Fruit fly (Drosophila melanogaster) whole organism, embryonic: Measurements from ENCODE around the gene foxo.
A peak's percentile ranks its signal among the peaks of the same experiment; 100 is the strongest.

Experiments used
- B-H2 ChIP-seq: fragments of 200-800 bp; sonication (Bioruptor generic); optimal IDR thresholded peaks from 2 replicates; lab custom pipeline; 2018; ENCODE audit warnings: missing biosample characterization, mild to moderate bottlenecking, missing genetic modification characterization
- CG10147 ChIP-seq: fragments of 200-800 bp; sonication (Bioruptor generic); optimal IDR thresholded peaks from 2 replicates; lab custom pipeline; 2019; ENCODE audit warnings: missing biosample characterization, mild to moderate bottlenecking, missing genetic modification characterization, moderate library complexity
- CG11504 ChIP-seq: fragments of 200-800 bp; sonication (Bioruptor generic); optimal IDR thresholded peaks from 3 replicates; lab custom pipeline; 2019; ENCODE audit warnings: missing biosample characterization, mild to moderate bottlenecking, missing genetic modification characterization, moderate library complexity
- CG11560 ChIP-seq: fragments of 200-800 bp; sonication (Bioruptor generic); IDR thresholded peaks from 3 replicates; pipeline ENCODE4 v1.3.6; 2022; ENCODE audit warnings: missing biosample characterization, missing genetic modification characterization
- CG11695 ChIP-seq: fragments of 200-800 bp; sonication (Bioruptor generic); IDR thresholded peaks from 3 replicates; pipeline ENCODE4 v1.3.6; 2022; ENCODE audit warnings: missing biosample characterization, missing genetic modification characterization
- CG12391 ChIP-seq: fragments of 200-800 bp; sonication (Bioruptor generic); optimal IDR thresholded peaks from 3 replicates; lab custom pipeline; 2018; ENCODE audit warnings: missing biosample characterization, mild to moderate bottlenecking, missing genetic modification characterization, moderate library complexity
- CG15514 ChIP-seq: fragments of 200-800 bp; sonication (Bioruptor generic); optimal IDR thresholded peaks from 3 replicates; lab custom pipeline; 2017; ENCODE audit warnings: missing biosample characterization, missing genetic modification characterization, mild to moderate bottlenecking, moderate library complexity, missing genetic modification reagents
- CG1602 ChIP-seq: fragments of 200-800 bp; sonication (Bioruptor generic); optimal IDR thresholded peaks from 3 replicates; lab custom pipeline; 2016; ENCODE audit warnings: missing biosample characterization, missing genetic modification characterization
- CG1603 ChIP-seq: fragments of 200-800 bp; sonication (Bioruptor generic); optimal IDR thresholded peaks from 2 replicates; lab custom pipeline; 2019; ENCODE audit warnings: missing biosample characterization, mild to moderate bottlenecking, missing genetic modification characterization, moderate library complexity
- CG18011 ChIP-seq: fragments of 200-800 bp; sonication (Bioruptor generic); optimal IDR thresholded peaks from 2 replicates; lab custom pipeline; 2017; ENCODE audit warnings: missing biosample characterization, missing genetic modification characterization, mild to moderate bottlenecking, moderate library complexity, missing genotype
- CG31441 ChIP-seq: fragments of 200-800 bp; sonication (Bioruptor generic); IDR thresholded peaks from 2 replicates; pipeline ENCODE4 v1.3.6; 2022; ENCODE audit warnings: missing biosample characterization, missing genetic modification characterization
- CG3281 ChIP-seq: fragments of 200-800 bp; sonication (Bioruptor generic); optimal IDR thresholded peaks from 3 replicates; lab custom pipeline; 2017; ENCODE audit warnings: missing biosample characterization, mild to moderate bottlenecking, missing genetic modification characterization
- CG3407 ChIP-seq: fragments of 200-800 bp; sonication (Bioruptor generic); optimal IDR thresholded peaks from 2 replicates; lab custom pipeline; 2018; ENCODE audit warnings: missing biosample characterization, mild to moderate bottlenecking, missing genetic modification characterization
- CG4617 ChIP-seq: fragments of 200-800 bp; sonication (Bioruptor generic); optimal IDR thresholded peaks from 3 replicates; lab custom pipeline; 2016; ENCODE audit warnings: missing biosample characterization, missing genetic modification characterization, borderline replicate concordance
- CG6254 ChIP-seq: fragments of 200-800 bp; sonication (Bioruptor generic); optimal IDR thresholded peaks from 3 replicates; lab custom pipeline; 2017; ENCODE audit warnings: mild to moderate bottlenecking, missing biosample characterization, missing genetic modification reagents, missing genetic modification characterization
- CG8281 ChIP-seq: fragments of 200-800 bp; sonication (Bioruptor generic); optimal IDR thresholded peaks from 2 replicates; lab custom pipeline; 2018; ENCODE audit warnings: missing biosample characterization, mild to moderate bottlenecking, missing genetic modification characterization, moderate library complexity
- CG8290 ChIP-seq, 3 experiments: fragments of 200-800 bp; sonication (Bioruptor generic); optimal IDR thresholded peaks; 2 replicates each; lab custom pipeline; 2016 to 2019; ENCODE audit warnings: missing biosample characterization in 3 of 3, missing genetic modification characterization in 3 of 3, mild to moderate bottlenecking in 2 of 3, moderate library complexity in 1 of 3
- CG9437 ChIP-seq: fragments of 200-800 bp; sonication (Bioruptor generic); optimal IDR thresholded peaks from 2 replicates; lab custom pipeline; 2018; ENCODE audit warnings: missing biosample characterization, mild to moderate bottlenecking, missing genetic modification characterization
- CG9932 ChIP-seq: fragments of 200-800 bp; sonication (Bioruptor generic); IDR thresholded peaks from 2 replicates; pipeline ENCODE4 v1.3.6; 2022; ENCODE audit warnings: missing biosample characterization, missing genetic modification characterization
- Dbx ChIP-seq: fragments of 200-800 bp; sonication (Bioruptor generic); IDR thresholded peaks from 3 replicates; pipeline ENCODE4 v1.3.6; 2022; ENCODE audit warnings: missing biosample characterization, missing genetic modification characterization
- Doc2 ChIP-seq: fragments of 200-800 bp; sonication (Bioruptor generic); IDR thresholded peaks from 2 replicates; pipeline ENCODE4 v1.3.6; 2022; ENCODE audit warnings: missing biosample characterization, missing genetic modification characterization
- Eip74EF ChIP-seq, 2 experiments: fragments of 200-800 bp in 1 of 2; fragments of >200 bp in 1 of 2; sonication (Bioruptor generic) in 1 of 2; optimal IDR thresholded peaks; 2 replicates each; lab custom pipeline; 2017 to 2019; ENCODE audit warnings: missing biosample characterization in 2 of 2, missing genetic modification characterization in 2 of 2, mild to moderate bottlenecking in 1 of 2, moderate library complexity in 1 of 2
- Kr ChIP-seq: fragments of 200-800 bp; sonication (Bioruptor generic); optimal IDR thresholded peaks from 2 replicates; lab custom pipeline; 2017; ENCODE audit warnings: missing biosample characterization, mild to moderate bottlenecking, missing genetic modification characterization
- MESR4 ChIP-seq: fragments of 200-800 bp; sonication (Bioruptor generic); optimal IDR thresholded peaks from 2 replicates; lab custom pipeline; 2018; ENCODE audit warnings: missing biosample characterization, mild to moderate bottlenecking, missing genetic modification characterization, moderate library complexity
- NFAT ChIP-seq: fragments of 200-800 bp; sonication (Bioruptor generic); IDR thresholded peaks from 2 replicates; pipeline ENCODE4 v1.3.6; 2022; ENCODE audit warnings: missing biosample characterization, missing genetic modification characterization
- PHDP ChIP-seq: fragments of 200-800 bp; sonication (Bioruptor generic); optimal IDR thresholded peaks from 3 replicates; lab custom pipeline; 2018; ENCODE audit warnings: missing biosample characterization, mild to moderate bottlenecking, missing genetic modification characterization, moderate library complexity
- Scr ChIP-seq: fragments of 200-800 bp; sonication (Bioruptor generic); IDR thresholded peaks from 2 replicates; pipeline ENCODE4 v1.3.6; 2022; ENCODE audit warnings: missing biosample characterization, missing genetic modification characterization; ENCODE audit not compliant: partially characterized antibody
- Sry-δ ChIP-seq: fragments of 200-800 bp; sonication (Bioruptor generic); optimal IDR thresholded peaks from 2 replicates; lab custom pipeline; 2016; ENCODE audit warnings: missing biosample characterization, missing genetic modification characterization
- Trl ChIP-seq, 3 experiments: fragments of >200 bp in 2 of 3; fragments of 200-800 bp in 1 of 3; sonication (Bioruptor generic) in 1 of 3; optimal IDR thresholded peaks; 2 replicates in 1 of 3; 3 replicates in 2 of 3; lab custom pipeline; 2016 to 2017; ENCODE audit warnings: missing biosample characterization in 1 of 3, missing genetic modification characterization in 1 of 3
- Xrp1 ChIP-seq: fragments of 200-800 bp; sonication (Bioruptor generic); IDR thresholded peaks from 2 replicates; pipeline ENCODE4 v1.3.6; 2022; ENCODE audit warnings: missing biosample characterization, missing genetic modification characterization
- caup ChIP-seq: fragments of 200-800 bp; sonication (Bioruptor generic); optimal IDR thresholded peaks from 3 replicates; lab custom pipeline; 2017; ENCODE audit warnings: missing biosample characterization, mild to moderate bottlenecking, missing genetic modification characterization, moderate library complexity; ENCODE audit not compliant: severe bottlenecking
- dmrt11E ChIP-seq: fragments of 200-800 bp; sonication (Bioruptor generic); optimal IDR thresholded peaks from 3 replicates; lab custom pipeline; 2018; ENCODE audit warnings: missing biosample characterization, mild to moderate bottlenecking, missing genetic modification characterization, moderate library complexity
- gcm ChIP-seq: fragments of 200-800 bp; sonication (Bioruptor generic); optimal IDR thresholded peaks from 2 replicates; lab custom pipeline; 2019; ENCODE audit warnings: missing biosample characterization, mild to moderate bottlenecking, missing genetic modification characterization, moderate library complexity
- jumu ChIP-seq: fragments of 200-800 bp; sonication (Bioruptor generic); optimal IDR thresholded peaks from 3 replicates; lab custom pipeline; 2016; ENCODE audit warnings: missing biosample characterization, missing genetic modification characterization
- kah ChIP-seq: fragments of 200-800 bp; sonication (Bioruptor generic); optimal IDR thresholded peaks from 2 replicates; lab custom pipeline; 2018; ENCODE audit warnings: missing biosample characterization, mild to moderate bottlenecking, missing genetic modification characterization
- knrl ChIP-seq: fragments of 200-800 bp; sonication (Bioruptor generic); IDR thresholded peaks from 3 replicates; pipeline ENCODE4 v1.3.6; 2022; ENCODE audit warnings: missing biosample characterization, missing genetic modification characterization; ENCODE audit not compliant: partially characterized antibody
- luna ChIP-seq: fragments of 200-800 bp; sonication (Bioruptor generic); optimal IDR thresholded peaks from 2 replicates; lab custom pipeline; 2016; ENCODE audit warnings: missing biosample characterization, missing genetic modification characterization
- pnt ChIP-seq: fragments of 200-800 bp; sonication (Bioruptor generic); optimal IDR thresholded peaks from 3 replicates; lab custom pipeline; 2016; ENCODE audit warnings: missing biosample characterization, missing genetic modification characterization
- row ChIP-seq: fragments of 200-800 bp; sonication (Bioruptor generic); IDR thresholded peaks from 3 replicates; pipeline ENCODE4 v1.3.6; 2022; ENCODE audit warnings: missing biosample characterization, missing genetic modification characterization
- sc ChIP-seq, 3 experiments: fragments of >200 bp in 2 of 3; fragments of 200-800 bp in 1 of 3; sonication (Bioruptor generic) in 1 of 3; optimal IDR thresholded peaks; 2 replicates in 2 of 3; 3 replicates in 1 of 3; lab custom pipeline; 2017; ENCODE audit warnings: mild to moderate bottlenecking in 1 of 3, missing biosample characterization in 1 of 3, missing genetic modification characterization in 1 of 3, missing genetic modification reagents in 1 of 3
- sens-2 ChIP-seq: fragments of 200-800 bp; sonication (Bioruptor generic); IDR thresholded peaks from 2 replicates; pipeline ENCODE4 v1.3.6; 2022; ENCODE audit warnings: missing biosample characterization, missing genetic modification characterization
- slbo ChIP-seq: fragments of 200-800 bp; sonication (Bioruptor generic); IDR thresholded peaks from 2 replicates; pipeline ENCODE4 v1.3.6; 2022; ENCODE audit warnings: missing biosample characterization, missing genetic modification characterization
- tap ChIP-seq: fragments of 200-800 bp; optimal IDR thresholded peaks from 3 replicates; lab custom pipeline; 2019; ENCODE audit warnings: missing biosample characterization, mild to moderate bottlenecking, missing genetic modification characterization, moderate library complexity
- tgo ChIP-seq: fragments of 200-800 bp; sonication (Bioruptor generic); IDR thresholded peaks from 3 replicates; pipeline ENCODE4 v1.3.6; 2022; ENCODE audit warnings: missing biosample characterization, missing genetic modification characterization
- unpg ChIP-seq: fragments of 200-800 bp; sonication (Bioruptor generic); optimal IDR thresholded peaks from 3 replicates; lab custom pipeline; 2018; ENCODE audit warnings: missing biosample characterization, mild to moderate bottlenecking, missing genetic modification characterization, moderate library complexity

The foxo gene

dm6 chr3R:14031531-14032414 is 25.0 kb upstream of the foxo start, which contains the start of the genes rdx and CG3061 (continued):
- TF ChIP-seq jumu (no peak), CG6254 (GFP tag; lab: Kevin White, UChicago) (peak; percentile 70), sc (optimal IDR thresholded peaks at IDR 0.05; lab: Kevin White, UChicago) (no peak), sc (GFP tag; optimal IDR thresholded peaks at IDR 0.05; lab: Kevin White, UChicago) (peak; percentile 20), B-H2 (GFP tag; lab: Kevin White, UChicago) (peak; percentile 73), CG3407 (GFP tag; lab: Kevin White, UChicago) (peak; percentile 32), CG10147 (GFP tag; lab: Kevin White, UChicago) (peak; percentile 59), CG8290 (GFP tag; optimal IDR thresholded peaks at IDR 0.05; lab: Kevin White, UChicago) (no peak), CG8290 (tag; optimal IDR thresholded peaks at IDR 0.05; lab: Kevin White, UChicago) (peak in 1 of 2 experiments; percentile 22), caup (GFP tag; lab: Kevin White, UChicago) (peak; percentile 55), Dbx (GFP tag; lab: Robert Waterston, UW) (0 out of 3 replicates have a peak, but pooled peaks have one; percentile 30), CG3281 (peak; percentile 41), unpg (GFP tag; lab: Kevin White, UChicago) (peak; percentile 30), dmrt11E (peak; percentile 60), CG31441 (GFP tag; lab: Robert Waterston, UW) (peak; percentile 74), Sry-δ (GFP tag; lab: Kevin White, UChicago) (no peak), NFAT (GFP tag; lab: Robert Waterston, UW) (peak; percentile 33; the same call in 1 of the 2 replicates), MESR4 (GFP tag; lab: Kevin White, UChicago) (peak; percentile 93), Xrp1 (GFP tag; lab: Robert Waterston, UW) (peak; percentile 54; the same call in 1 of the 2 replicates), PHDP (tag; lab: Kevin White, UChicago) (peak; percentile 39), CG8281 (tag; lab: Kevin White, UChicago) (peak; percentile 24), row (GFP tag; lab: Robert Waterston, UW) (peak; percentile 91), Trl (optimal IDR thresholded peaks at IDR 0.05; lab: Kevin White, UChicago) (peak in 1 of 2 experiments; percentile 21), Trl (GFP tag; optimal IDR thresholded peaks at IDR 0.05; lab: Kevin White, UChicago) (no peak), CG12391 (tag; lab: Kevin White, UChicago) (peak; percentile 81), Kr (GFP tag; lab: Kevin White, UChicago) (no peak), CG15514 (peak; percentile 33), CG1602 (peak; percentile 15), Doc2 (no peak), knrl (GFP tag; lab: Robert Waterston, UW) (0 out of 3 replicates have a peak, but pooled peaks have one; percentile 22), gcm (GFP tag; lab: Kevin White, UChicago) (peak; percentile 29), Scr (GFP tag; lab: Robert Waterston, UW) (peak; percentile 38; the same call in 1 of the 2 replicates), luna (no peak), CG11560 (tag; lab: Robert Waterston, UW) (no peak), pnt (GFP tag; lab: Kevin White, UChicago) (no peak), Eip74EF (GFP tag; optimal IDR thresholded peaks at IDR 0.05; lab: Kevin White, UChicago) (peak in 1 of 2 experiments; percentile 30), kah (GFP tag; lab: Kevin White, UChicago) (no peak), tap (tag; lab: Kevin White, UChicago) (peak; percentile 33), CG9932 (GFP tag; lab: Robert Waterston, UW) (peak; percentile 82), slbo (GFP tag; lab: Robert Waterston, UW) (peak; percentile 75), tgo (GFP tag; lab: Robert Waterston, UW) (peak; percentile 59), CG1603 (tag; lab: Kevin White, UChicago) (peak; percentile 21), CG11695 (GFP tag; lab: Robert Waterston, UW) (no peak), CG11504 (tag; lab: Kevin White, UChicago) (peak; percentile 74), CG4617 (GFP tag; lab: Kevin White, UChicago) (peak; percentile 16), CG18011 (GFP tag; lab: Kevin White, UChicago) (no peak), CG9437 (GFP tag; lab: Kevin White, UChicago) (peak; percentile 54), sens-2 (GFP tag; lab: Robert Waterston, UW) (no peak)
